Fruit fly (Drosophila melanogaster) Kc167 (cell line): ENCODE results near the gene mtsh.

Experiments
- Myc ChIP-seq: fragments of >200 bp; optimal IDR thresholded peaks from 2 replicates; lab custom pipeline; 2017; ENCODE audit warnings: missing external identifiers
- psq ChIP-seq: fragments of >200 bp; optimal IDR thresholded peaks from 2 replicates; lab custom pipeline; 2017; ENCODE audit warnings: missing external identifiers

DNA sequence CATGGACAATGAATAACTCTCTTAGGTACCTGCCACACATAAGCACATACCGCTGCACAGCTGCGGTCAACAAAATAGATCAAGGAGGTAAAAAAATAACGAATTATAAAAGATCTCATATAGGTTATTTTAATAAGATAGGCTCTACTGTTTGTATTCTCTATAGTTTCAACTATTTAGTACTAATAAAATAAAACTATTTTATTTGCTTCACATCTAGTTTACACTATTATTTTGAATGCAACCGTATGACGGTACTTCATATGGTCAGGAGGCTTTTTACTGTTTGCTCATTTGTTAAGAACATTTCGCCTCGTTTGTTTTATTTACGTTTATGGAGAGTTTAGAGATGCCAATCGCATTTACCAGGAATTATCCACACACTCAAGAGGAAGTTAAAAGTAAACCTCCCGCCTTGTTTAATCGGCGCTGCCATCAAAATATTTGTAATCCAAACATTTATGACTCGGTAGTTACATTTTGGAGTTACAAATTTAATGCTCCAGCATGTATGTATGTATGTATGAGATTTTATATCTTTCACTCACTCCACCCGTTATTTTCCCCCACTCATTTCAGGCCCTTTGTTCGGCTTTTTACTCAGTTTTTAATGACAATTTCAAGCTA, 44.6 kb downstream of the mtsh start:
- TF ChIP-seq psq (lab: Kevin White, UChicago) (no peak), Myc (lab: Kevin White, UChicago) (no peak)
